Worm (Caenorhabditis elegans) whole organism, L4/young adult: Measurements from ENCODE around the gene lgc-29.

Experiments used
- W03F9.2 ChIP-seq: fragments of 150-350 bp; optimal IDR thresholded peaks from 2 replicates; lab custom pipeline; 2014; ENCODE audit warnings: missing biosample characterization, missing genetic modification characterization
- dao-5 ChIP-seq: sonication (generic microtip); optimal IDR thresholded peaks from 2 replicates; lab custom pipeline; 2016; ENCODE audit warnings: missing genotype, missing genetic modification characterization, moderate library complexity, missing compliant biosample characterization
- him-1 ChIP-seq: sonication (generic microtip); optimal IDR thresholded peaks from 2 replicates; lab custom pipeline; 2016; ENCODE audit warnings: missing genotype, missing genetic modification reagents, missing genetic modification characterization, missing compliant biosample characterization

- no peak for TF ChIP-seq dao-5 (tag; lab: Kevin White, UChicago)
- no peak for TF ChIP-seq him-1 (tag; lab: Kevin White, UChicago)
- TF ChIP-seq W03F9.2 (tag; lab: Kevin White, UChicago), result peak; percentile 24
Observed at ce11 chrV:4175624-4176023, 36.8 kb downstream of the lgc-29 start, which contains the start of the genes coh-4 and pid-5.
